Fruit fly (Drosophila melanogaster) whole organism, embryonic: ENCODE data around the gene ph-d.

Experiments used
- CG10462 ChIP-seq: fragments of 200-800 bp; sonication (Bioruptor generic); optimal IDR thresholded peaks from 2 replicates; lab custom pipeline; 2016; ENCODE audit warnings: missing biosample characterization, missing genetic modification characterization
- CG12299 ChIP-seq: fragments of 200-800 bp; sonication (Bioruptor generic); optimal IDR thresholded peaks from 2 replicates; lab custom pipeline; 2018; ENCODE audit warnings: missing biosample characterization, mild to moderate bottlenecking, missing genetic modification characterization
- CG14860 ChIP-seq: fragments of 200-800 bp; sonication (Bioruptor generic); IDR thresholded peaks from 3 replicates; pipeline ENCODE4 v1.3.6; 2022; ENCODE audit warnings: missing biosample characterization, missing genetic modification characterization; ENCODE audit not compliant: partially characterized antibody
- CG15269 ChIP-seq: fragments of 200-800 bp; sonication (Bioruptor generic); optimal IDR thresholded peaks from 2 replicates; lab custom pipeline; 2018; ENCODE audit warnings: missing biosample characterization, mild to moderate bottlenecking, missing genetic modification characterization, moderate library complexity
- CG15696 ChIP-seq: fragments of 200-800 bp; sonication (Bioruptor generic); optimal IDR thresholded peaks from 2 replicates; lab custom pipeline; 2019; ENCODE audit warnings: missing biosample characterization, mild to moderate bottlenecking, missing genetic modification characterization, moderate library complexity
- CG17385 ChIP-seq: fragments of 200-800 bp; sonication (Bioruptor generic); optimal IDR thresholded peaks from 3 replicates; lab custom pipeline; 2018; ENCODE audit warnings: missing biosample characterization, mild to moderate bottlenecking, missing genetic modification characterization
- CG17802 ChIP-seq: fragments of 200-800 bp; sonication (Bioruptor generic); optimal IDR thresholded peaks from 2 replicates; lab custom pipeline; 2018; ENCODE audit warnings: missing biosample characterization, mild to moderate bottlenecking, missing genetic modification characterization, moderate library complexity
- CG2202 ChIP-seq: fragments of 200-800 bp; sonication (Bioruptor generic); optimal IDR thresholded peaks from 2 replicates; lab custom pipeline; 2018; ENCODE audit warnings: missing biosample characterization, mild to moderate bottlenecking, missing genetic modification characterization
- CG2875 ChIP-seq: fragments of 200-800 bp; sonication (Bioruptor generic); optimal IDR thresholded peaks from 2 replicates; lab custom pipeline; 2017; ENCODE audit warnings: missing biosample characterization, mild to moderate bottlenecking, missing genetic modification characterization, missing genetic modification reagents
- CG33557 ChIP-seq: fragments of 200-800 bp; sonication (Bioruptor generic); optimal IDR thresholded peaks from 2 replicates; lab custom pipeline; 2019; ENCODE audit warnings: missing biosample characterization, mild to moderate bottlenecking, missing genetic modification characterization, moderate library complexity
- CG3995 ChIP-seq: fragments of 200-800 bp; sonication (Bioruptor generic); optimal IDR thresholded peaks from 3 replicates; lab custom pipeline; 2016; ENCODE audit warnings: missing biosample characterization, missing genetic modification characterization
- CG4360 ChIP-seq: fragments of 200-800 bp; sonication (Bioruptor generic); IDR thresholded peaks from 2 replicates; pipeline ENCODE4 v1.3.6; 2022; ENCODE audit warnings: missing biosample characterization, missing genetic modification characterization
- CG4854 ChIP-seq: fragments of 200-800 bp; sonication (Bioruptor generic); optimal IDR thresholded peaks from 2 replicates; lab custom pipeline; 2016; ENCODE audit warnings: missing biosample characterization, missing genetic modification characterization, inconsistent platforms
- CG7928 ChIP-seq: fragments of 200-800 bp; sonication (Bioruptor generic); optimal IDR thresholded peaks from 2 replicates; lab custom pipeline; 2017; ENCODE audit warnings: missing biosample characterization, mild to moderate bottlenecking, missing genetic modification characterization
- CG8359 ChIP-seq: fragments of 200-800 bp; sonication (Bioruptor generic); optimal IDR thresholded peaks from 2 replicates; lab custom pipeline; 2017; ENCODE audit warnings: missing biosample characterization, mild to moderate bottlenecking, missing genetic modification characterization, borderline replicate concordance
- CHES-1-like ChIP-seq: fragments of 200-800 bp; sonication (Bioruptor generic); optimal IDR thresholded peaks from 2 replicates; lab custom pipeline; 2016; ENCODE audit warnings: missing biosample characterization, missing genetic modification characterization
- Camta ChIP-seq: fragments of 200-800 bp; sonication (Bioruptor generic); optimal IDR thresholded peaks from 2 replicates; lab custom pipeline; 2016; ENCODE audit warnings: missing biosample characterization, missing genetic modification characterization
- CoRest ChIP-seq: fragments of 200-800 bp; sonication (Bioruptor generic); optimal IDR thresholded peaks from 3 replicates; lab custom pipeline; 2018; ENCODE audit warnings: missing biosample characterization, mild to moderate bottlenecking, missing genetic modification characterization, moderate library complexity
- Dip2 ChIP-seq: fragments of 200-800 bp; sonication (Bioruptor generic); IDR thresholded peaks from 2 replicates; pipeline ENCODE4 v1.3.6; 2022; ENCODE audit warnings: missing biosample characterization, missing genetic modification characterization
- Dip3 ChIP-seq: fragments of 200-800 bp; sonication (Bioruptor generic); optimal IDR thresholded peaks from 3 replicates; lab custom pipeline; 2016; ENCODE audit warnings: missing biosample characterization, missing genetic modification characterization
- Elba2 ChIP-seq: fragments of 200-800 bp; sonication (Bioruptor generic); optimal IDR thresholded peaks from 3 replicates; lab custom pipeline; 2016; ENCODE audit warnings: missing biosample characterization, missing genetic modification characterization
- HLH4C ChIP-seq: fragments of 200-800 bp; sonication (Bioruptor generic); IDR thresholded peaks from 3 replicates; pipeline ENCODE4 v1.3.6; 2022; ENCODE audit warnings: missing biosample characterization, missing genetic modification characterization; ENCODE audit not compliant: partially characterized antibody
- Mad ChIP-seq: fragments of 200-800 bp; sonication (Bioruptor generic); optimal IDR thresholded peaks from 2 replicates; lab custom pipeline; 2016; ENCODE audit warnings: missing biosample characterization, missing genetic modification characterization
- Mrtf ChIP-seq: fragments of 200-800 bp; sonication (Bioruptor generic); IDR thresholded peaks from 3 replicates; pipeline ENCODE4 v1.3.6; 2022; ENCODE audit warnings: missing biosample characterization, missing genetic modification characterization
- Nf-YC ChIP-seq: fragments of 200-800 bp; optimal IDR thresholded peaks from 3 replicates; lab custom pipeline; 2019; ENCODE audit warnings: missing biosample characterization, mild to moderate bottlenecking, missing genetic modification characterization, moderate library complexity
- Trl ChIP-seq, 3 experiments: fragments of >200 bp in 2 of 3; fragments of 200-800 bp in 1 of 3; sonication (Bioruptor generic) in 1 of 3; optimal IDR thresholded peaks; 2 replicates in 1 of 3; 3 replicates in 2 of 3; lab custom pipeline; 2016 to 2017; ENCODE audit warnings: missing biosample characterization in 1 of 3, missing genetic modification characterization in 1 of 3
- bab2 ChIP-seq: fragments of 200-800 bp; sonication (Bioruptor generic); optimal IDR thresholded peaks from 2 replicates; lab custom pipeline; 2016; ENCODE audit warnings: missing biosample characterization, missing genetic modification characterization
- bsh ChIP-seq, 2 experiments: fragments of 200-800 bp; sonication (Bioruptor generic); optimal IDR thresholded peaks; 2 replicates each; lab custom pipeline; 2017 to 2018; ENCODE audit warnings: mild to moderate bottlenecking in 2 of 2, missing biosample characterization in 2 of 2, missing genetic modification characterization in 2 of 2, moderate library complexity in 1 of 2
- chm ChIP-seq: fragments of 200-800 bp; sonication (Bioruptor generic); IDR thresholded peaks from 2 replicates; pipeline ENCODE4 v1.3.6; 2022; ENCODE audit warnings: missing biosample characterization, missing genetic modification characterization
- fd3F ChIP-seq: fragments of 200-800 bp; sonication (Bioruptor generic); optimal IDR thresholded peaks from 2 replicates; lab custom pipeline; 2018; ENCODE audit warnings: missing biosample characterization, mild to moderate bottlenecking, missing genetic modification characterization, moderate library complexity
- fd96Cb ChIP-seq: fragments of 200-800 bp; sonication (Bioruptor generic); optimal IDR thresholded peaks from 2 replicates; lab custom pipeline; 2018; ENCODE audit warnings: missing biosample characterization, mild to moderate bottlenecking, missing genetic modification characterization, moderate library complexity
- ftz-f1 ChIP-seq: fragments of 200-800 bp; sonication (Bioruptor generic); optimal IDR thresholded peaks from 2 replicates; lab custom pipeline; 2016; ENCODE audit warnings: missing biosample characterization, missing genetic modification characterization
- gce ChIP-seq: fragments of 200-800 bp; sonication (Bioruptor generic); IDR thresholded peaks from 3 replicates; pipeline ENCODE4 v1.3.6; 2022; ENCODE audit warnings: missing biosample characterization, missing genetic modification characterization
- grau ChIP-seq: fragments of 200-800 bp; optimal IDR thresholded peaks from 3 replicates; lab custom pipeline; 2019; ENCODE audit warnings: missing biosample characterization, mild to moderate bottlenecking, missing genetic modification characterization, moderate library complexity
- gsb-n ChIP-seq: fragments of 200-800 bp; sonication (Bioruptor generic); optimal IDR thresholded peaks from 3 replicates; lab custom pipeline; 2018; ENCODE audit warnings: missing biosample characterization, mild to moderate bottlenecking, missing genetic modification characterization
- kay ChIP-seq: fragments of 200-800 bp; sonication (Bioruptor generic); optimal IDR thresholded peaks from 2 replicates; lab custom pipeline; 2016; ENCODE audit warnings: missing biosample characterization, missing genetic modification characterization
- odd ChIP-seq: fragments of 200-800 bp; sonication (Bioruptor generic); optimal IDR thresholded peaks from 2 replicates; lab custom pipeline; 2017; ENCODE audit warnings: missing biosample characterization, mild to moderate bottlenecking, missing genetic modification characterization
- pb ChIP-seq: fragments of 200-800 bp; sonication (Bioruptor generic); optimal IDR thresholded peaks from 3 replicates; lab custom pipeline; 2016; ENCODE audit warnings: missing biosample characterization, missing genetic modification characterization
- row ChIP-seq: fragments of 200-800 bp; sonication (Bioruptor generic); IDR thresholded peaks from 3 replicates; pipeline ENCODE4 v1.3.6; 2022; ENCODE audit warnings: missing biosample characterization, missing genetic modification characterization
- schlank ChIP-seq: fragments of 200-800 bp; sonication (Bioruptor generic); optimal IDR thresholded peaks from 2 replicates; lab custom pipeline; 2018; ENCODE audit warnings: missing biosample characterization, mild to moderate bottlenecking, missing genetic modification characterization
- sd ChIP-seq: fragments of 200-800 bp; sonication (Bioruptor generic); optimal IDR thresholded peaks from 3 replicates; lab custom pipeline; 2018; ENCODE audit warnings: missing biosample characterization, mild to moderate bottlenecking, missing genetic modification characterization, moderate library complexity
- tap ChIP-seq: fragments of 200-800 bp; optimal IDR thresholded peaks from 3 replicates; lab custom pipeline; 2019; ENCODE audit warnings: missing biosample characterization, mild to moderate bottlenecking, missing genetic modification characterization, moderate library complexity
- tgo ChIP-seq: fragments of 200-800 bp; sonication (Bioruptor generic); IDR thresholded peaks from 3 replicates; pipeline ENCODE4 v1.3.6; 2022; ENCODE audit warnings: missing biosample characterization, missing genetic modification characterization
- usp ChIP-seq: fragments of >200 bp; optimal IDR thresholded peaks from 2 replicates; lab custom pipeline; 2017; ENCODE audit warnings: missing biosample characterization, missing genetic modification characterization
- vnd ChIP-seq: fragments of 200-800 bp; sonication (Bioruptor generic); IDR thresholded peaks from 3 replicates; pipeline ENCODE4 v1.3.6; 2022; ENCODE audit warnings: missing biosample characterization, missing genetic modification characterization; ENCODE audit not compliant: partially characterized antibody
- zfh1 ChIP-seq: fragments of 200-800 bp; sonication (Bioruptor generic); IDR thresholded peaks from 3 replicates; pipeline ENCODE4 v1.3.6; 2022; ENCODE audit warnings: missing biosample characterization, missing genetic modification characterization
- zfh2 ChIP-seq: fragments of 200-800 bp; sonication (Bioruptor generic); optimal IDR thresholded peaks from 2 replicates; lab custom pipeline; 2016; ENCODE audit warnings: missing biosample characterization, missing genetic modification characterization

The ph-d gene

DNA sequence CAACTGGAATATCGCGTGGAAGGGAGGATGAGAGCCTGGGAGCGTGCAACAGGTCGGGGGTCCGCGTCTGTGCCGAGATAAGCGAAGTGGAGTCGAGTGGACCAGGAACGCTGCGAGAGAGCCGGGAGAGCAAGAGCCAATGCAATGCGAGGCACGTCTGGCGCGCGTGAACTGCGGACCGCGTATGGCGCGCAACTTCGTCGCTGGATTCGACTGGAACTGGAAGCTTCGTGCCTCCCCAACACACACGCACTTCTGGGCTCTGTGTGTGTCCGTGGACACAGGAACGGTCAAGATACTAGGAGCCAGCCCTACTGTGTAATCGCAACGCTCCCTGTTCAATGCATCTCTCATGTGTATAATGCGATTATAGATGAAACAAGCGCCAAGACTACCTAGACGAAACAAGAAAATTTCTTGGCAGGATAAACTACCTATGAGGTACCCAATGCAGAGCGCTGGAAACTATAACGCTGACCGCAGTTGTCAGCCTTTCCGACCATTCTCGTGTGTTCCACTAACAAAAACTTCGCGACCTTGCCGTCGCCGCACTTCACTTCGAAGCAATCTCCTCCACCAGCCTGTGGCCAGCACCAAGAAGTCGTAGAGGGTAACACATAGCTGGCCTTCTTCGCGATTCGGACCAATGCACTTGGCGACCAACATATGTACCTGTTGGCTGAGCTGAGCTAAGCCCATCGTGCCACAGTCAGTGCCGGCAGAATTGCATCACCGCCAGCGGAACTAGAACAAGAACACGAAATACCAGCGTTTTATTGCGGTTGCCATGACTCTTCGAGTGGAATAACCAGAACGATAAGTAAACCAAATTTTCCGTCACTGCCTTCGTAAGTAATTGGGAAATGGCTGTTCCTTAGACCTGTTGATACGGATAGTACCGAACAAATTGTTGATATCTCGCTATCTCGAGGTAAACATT, 50.9 kb downstream of the ph-d start, which contains the start of gene Rtca (continued):
- TF ChIP-seq fd3F (GFP tag; lab: Kevin White, UChicago), result peak; percentile 50
- peak; percentile 46 for TF ChIP-seq pb (GFP tag; lab: Kevin White, UChicago)
- no peak for TF ChIP-seq Dip2 (GFP tag; lab: Robert Waterston, UW)
- TF ChIP-seq Dip3 (GFP tag; lab: Kevin White, UChicago), result peak; percentile 18
- no peak for TF ChIP-seq CG2202
- peak; percentile 35 for TF ChIP-seq Mad (GFP tag; lab: Kevin White, UChicago)
- peak; percentile 15 for TF ChIP-seq CG7928 (GFP tag; lab: Kevin White, UChicago)
- peak; percentile 54 for TF ChIP-seq odd (GFP tag; lab: Kevin White, UChicago)
- peak; percentile 54 for TF ChIP-seq CG12299
- TF ChIP-seq grau (tag; lab: Kevin White, UChicago), result peak; percentile 79
- peak; percentile 17 for TF ChIP-seq Camta (GFP tag; lab: Kevin White, UChicago)
- TF ChIP-seq CG33557, result no peak
- TF ChIP-seq chm, result no peak
- TF ChIP-seq kay (GFP tag; lab: Kevin White, UChicago), result peak; percentile 20
- TF ChIP-seq CG15269, result peak; percentile 82
- no peak for TF ChIP-seq CG17802 (tag; lab: Kevin White, UChicago)
- peak; percentile 43 for TF ChIP-seq schlank (tag; lab: Kevin White, UChicago)
- TF ChIP-seq zfh1, result peak; percentile 41; the same call in 1 of the 3 replicates
- TF ChIP-seq gsb-n (tag; lab: Kevin White, UChicago), result no peak
- peak; percentile 63 for TF ChIP-seq CG17385
- TF ChIP-seq Mrtf (GFP tag; lab: Robert Waterston, UW), result 0 out of 3 replicates have a peak, but pooled peaks have one; percentile 37
- TF ChIP-seq tgo (GFP tag; lab: Robert Waterston, UW), result peak; percentile 72
- TF ChIP-seq CG14860 (GFP tag; lab: Robert Waterston, UW), result no peak
- no peak for TF ChIP-seq Elba2 (GFP tag; lab: Kevin White, UChicago)
- TF ChIP-seq usp (GFP tag; lab: Kevin White, UChicago), result no peak
- no peak for TF ChIP-seq CG15696
- no peak for TF ChIP-seq CG8359 (GFP tag; lab: Kevin White, UChicago)
- peak; percentile 64 for TF ChIP-seq tap
- peak; percentile 54 for TF ChIP-seq zfh2 (GFP tag; lab: Kevin White, UChicago)
- no peak for TF ChIP-seq CG10462
- TF ChIP-seq vnd (GFP tag; lab: Robert Waterston, UW), result no peak
- TF ChIP-seq CG4360 (GFP tag; lab: Robert Waterston, UW), result 0 out of 2 replicates have a peak, but pooled peaks have one; percentile 21
- TF ChIP-seq CoRest (tag; lab: Kevin White, UChicago), result peak; percentile 70
- peak; percentile 66 to 75 for TF ChIP-seq bsh (GFP tag; optimal IDR thresholded peaks at IDR 0.05; lab: Kevin White, UChicago)
- TF ChIP-seq sd, result peak; percentile 74
- TF ChIP-seq HLH4C (GFP tag; lab: Robert Waterston, UW), result no peak
- TF ChIP-seq CG2875 (GFP tag; lab: Kevin White, UChicago), result peak; percentile 13
- peak; percentile 56 for TF ChIP-seq Nf-YC (tag; lab: Kevin White, UChicago)
- peak; percentile 60 for TF ChIP-seq bab2 (GFP tag; lab: Kevin White, UChicago)
- TF ChIP-seq CHES-1-like (GFP tag; lab: Kevin White, UChicago), result peak; percentile 43
- TF ChIP-seq CG3995 (GFP tag; lab: Kevin White, UChicago), result no peak
- peak; percentile 53 for TF ChIP-seq fd96Cb (tag; lab: Kevin White, UChicago)
- TF ChIP-seq row (GFP tag; lab: Robert Waterston, UW), result peak; percentile 87
- TF ChIP-seq Trl (optimal IDR thresholded peaks at IDR 0.05; lab: Kevin White, UChicago), result peak; percentile 25 to 37
- peak; percentile 57 for TF ChIP-seq Trl (GFP tag; optimal IDR thresholded peaks at IDR 0.05; lab: Kevin White, UChicago)
- peak; percentile 39 for TF ChIP-seq CG4854
- no peak for TF ChIP-seq gce (GFP tag; lab: Robert Waterston, UW)
- peak; percentile 69 for TF ChIP-seq ftz-f1 (GFP tag; lab: Kevin White, UChicago)
